Fruit fly (Drosophila melanogaster): ENCODE measurements around the gene RpL14.

The RpL14 gene

DNA sequence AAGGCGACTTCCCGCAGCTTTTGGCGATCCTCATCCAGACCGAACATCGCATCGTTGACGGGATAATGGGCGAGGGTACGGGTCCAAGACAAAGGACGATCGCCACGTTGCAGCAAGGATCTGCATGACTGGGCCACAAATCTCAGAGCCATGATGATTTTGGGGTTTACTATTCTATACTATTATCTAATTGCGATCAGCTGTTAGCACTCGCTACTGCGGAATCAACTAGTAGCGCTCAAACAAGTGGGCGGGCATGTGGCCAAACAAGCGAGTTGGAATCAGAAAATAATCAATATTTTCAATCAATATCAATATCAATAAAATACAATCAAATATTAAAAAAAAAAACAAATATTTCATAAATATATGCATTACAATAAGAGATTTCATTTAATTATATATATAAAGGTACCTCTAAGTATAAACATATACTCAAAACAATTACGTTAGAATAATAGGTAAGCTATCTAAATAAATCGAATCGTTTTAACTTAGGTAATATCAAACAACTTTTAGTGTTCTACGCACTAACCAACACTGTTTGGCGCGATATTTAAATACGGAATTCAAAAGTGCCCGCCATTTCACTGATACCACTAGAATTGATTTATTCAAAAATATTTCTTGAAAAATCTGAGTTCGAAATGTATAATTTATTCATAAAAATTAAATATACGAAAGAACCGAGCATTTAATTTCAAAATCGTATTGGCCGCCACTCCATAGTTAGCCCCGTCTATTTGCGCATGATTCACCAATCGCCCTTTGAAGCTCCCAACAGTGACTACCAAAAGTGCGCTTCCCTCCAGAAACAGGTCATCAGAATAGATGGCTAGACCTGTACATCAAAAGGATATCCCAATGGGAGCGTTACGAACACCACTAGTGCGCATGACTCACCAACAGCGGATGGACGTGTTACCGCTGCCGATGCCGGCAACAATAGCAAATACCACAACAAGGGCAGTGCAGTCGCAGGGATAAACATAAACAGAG lies 24.7 kb upstream of the RpL14 start, which contains the start of the genes CG6638 and CG43078:
CG6638 (minus strand) TSS at position 235 of the 999 bp plus-strand sequence.
CG43078 (plus strand) TSS at position 965 of the 999 bp plus-strand sequence.
- TF ChIP-seq jim (GFP tag; optimal IDR thresholded peaks at IDR 0.05) (no peak), foxo (GFP tag; optimal IDR thresholded peaks at IDR 0.05) (peak in 1 of 2 experiments; percentile 34), rgr (GFP tag; optimal IDR thresholded peaks at IDR 0.05) (peak; percentile 46), sage (GFP tag; optimal IDR thresholded peaks at IDR 0.05) (no peak), CG32264 (GFP tag; optimal IDR thresholded peaks at IDR 0.05) (no peak), OdsH (GFP tag; optimal IDR thresholded peaks at IDR 0.05) (no peak), usp (GFP tag; optimal IDR thresholded peaks at IDR 0.05) (no peak), GATAd (GFP tag; optimal IDR thresholded peaks at IDR 0.05) (no peak), Mio (GFP tag; optimal IDR thresholded peaks at IDR 0.05) (no peak), psq (GFP tag; optimal IDR thresholded peaks at IDR 0.05) (peak; percentile 26), Dif (GFP tag; optimal IDR thresholded peaks at IDR 0.05; ENCODE audit: partially characterized antibody) (no peak), Jra (GFP tag; optimal IDR thresholded peaks at IDR 0.05) (no peak), fru (GFP tag; optimal IDR thresholded peaks at IDR 0.05) (no peak), N (GFP tag; optimal IDR thresholded peaks at IDR 0.05) (no peak), h (GFP tag; optimal IDR thresholded peaks at IDR 0.05) (no peak), Rel (GFP tag; optimal IDR thresholded peaks at IDR 0.05) (no peak), Rel (tag; optimal IDR thresholded peaks at IDR 0.05) (peak; percentile 57), CG9705 (GFP tag; optimal IDR thresholded peaks at IDR 0.05) (no peak), Abd-B (GFP tag; optimal IDR thresholded peaks at IDR 0.05) (no peak), dsf (GFP tag; optimal IDR thresholded peaks at IDR 0.05; ENCODE audit: borderline replicate concordance) (no peak), HLH106 (tag; optimal IDR thresholded peaks at IDR 0.05) (no peak), dmrt93B (GFP tag; optimal IDR thresholded peaks at IDR 0.05) (no peak)

DNA sequence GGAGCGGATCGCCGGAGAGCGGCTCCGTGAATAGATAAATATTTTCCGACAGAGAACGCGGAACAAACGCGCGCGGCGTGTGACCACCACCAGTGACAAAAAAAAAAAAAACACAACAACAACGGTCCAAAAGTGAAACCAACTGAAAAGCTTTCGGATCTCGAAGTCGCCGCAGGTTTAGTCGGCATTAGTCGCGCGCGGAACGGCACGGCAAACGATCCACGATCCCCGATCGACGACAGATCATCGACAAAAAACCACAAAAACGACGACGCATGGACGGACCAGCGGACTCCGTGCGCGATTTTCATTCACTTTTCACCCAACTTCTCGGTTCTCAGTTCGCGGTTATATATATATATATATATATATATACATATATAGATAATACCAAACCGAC lies 22.3 kb upstream of the RpL14 start:
- TF ChIP-seq h (GFP tag; optimal IDR thresholded peaks at IDR 0.05), result peak; percentile 22
- TF ChIP-seq Hr83 (GFP tag; optimal IDR thresholded peaks at IDR 0.05; ENCODE audit: poor library complexity, severe bottlenecking), result no peak

DNA sequence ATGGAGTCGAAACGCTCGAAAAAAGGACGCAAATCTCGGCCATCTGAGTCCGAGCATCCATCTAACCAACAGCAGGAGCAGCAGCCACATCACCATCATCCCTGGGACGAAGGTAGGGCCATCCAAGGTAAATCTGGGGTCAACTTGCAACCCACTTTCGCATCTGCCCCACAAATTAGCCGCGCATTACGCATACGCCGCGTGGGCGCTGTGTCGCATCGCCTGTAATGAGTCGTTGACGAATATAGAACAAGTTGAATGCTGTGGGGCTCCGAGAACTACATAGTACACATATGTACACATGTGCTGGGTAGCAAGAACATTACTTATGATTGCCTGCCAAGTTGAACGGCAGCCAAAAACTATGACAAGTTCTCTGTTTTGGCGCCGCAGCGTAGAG lies 21.3 kb upstream of the RpL14 start:
- TF ChIP-seq Hr83 (GFP tag; optimal IDR thresholded peaks at IDR 0.05; ENCODE audit: poor library complexity, severe bottlenecking) (no peak), dl (GFP tag; optimal IDR thresholded peaks at IDR 0.05; ENCODE audit: insufficient read depth in 1 of 2, partially characterized antibody in 2 of 2) (no peak), Vsx2 (GFP tag; optimal IDR thresholded peaks at IDR 0.05; ENCODE audit: partially characterized antibody) (no peak)

dm6 chr3L:8580780-8581179 lies 20.0 kb upstream of the RpL14 start:
- TF ChIP-seq Hr83 (GFP tag; optimal IDR thresholded peaks at IDR 0.05; ENCODE audit: poor library complexity, severe bottlenecking) (no peak), Sp1 (GFP tag; optimal IDR thresholded peaks at IDR 0.05) (no peak), CrebA (GFP tag; optimal IDR thresholded peaks at IDR 0.05; ENCODE audit: borderline replicate concordance) (peak; percentile 55), br (GFP tag; optimal IDR thresholded peaks at IDR 0.05) (peak; percentile 45), dl (GFP tag; optimal IDR thresholded peaks at IDR 0.05; ENCODE audit: insufficient read depth in 1 of 2, partially characterized antibody in 2 of 2) (no peak), ey (GFP tag; optimal IDR thresholded peaks at IDR 0.05) (no peak), Vsx2 (GFP tag; optimal IDR thresholded peaks at IDR 0.05; ENCODE audit: partially characterized antibody) (peak; percentile 32), Rel (GFP tag; optimal IDR thresholded peaks at IDR 0.05) (no peak), Rel (tag; optimal IDR thresholded peaks at IDR 0.05) (no peak), Abd-B (GFP tag; optimal IDR thresholded peaks at IDR 0.05) (no peak), N (GFP tag; optimal IDR thresholded peaks at IDR 0.05) (no peak), psq (GFP tag; optimal IDR thresholded peaks at IDR 0.05) (no peak), dsf (GFP tag; optimal IDR thresholded peaks at IDR 0.05; ENCODE audit: borderline replicate concordance) (no peak), lola (GFP tag; optimal IDR thresholded peaks at IDR 0.05) (no peak), pan (optimal IDR thresholded peaks at IDR 0.05) (no peak), CG9705 (GFP tag; optimal IDR thresholded peaks at IDR 0.05) (no peak), Myc (optimal IDR thresholded peaks at IDR 0.05) (no peak)

Measured in whole organism, wandering third instar larva.